Worm (Caenorhabditis elegans) whole organism, L4 larva: ENCODE measurements around the gene cal-5.

ENCODE experiments used
- D1046.2 ChIP-seq: fragments of 200-800 bp; sonication (Bioruptor generic); IDR thresholded peaks from 2 replicates; pipeline ENCODE4 v1.3.6; 2022; ENCODE audit warnings: missing genetic modification characterization, missing compliant biosample characterization
- F10B5.3 ChIP-seq: sonication (generic microtip); optimal IDR thresholded peaks from 2 replicates; lab custom pipeline; 2016; ENCODE audit warnings: mild to moderate bottlenecking, missing genetic modification characterization, missing compliant biosample characterization
- F37D6.2 ChIP-seq: sonication (generic microtip); optimal IDR thresholded peaks from 2 replicates; lab custom pipeline; 2016; ENCODE audit warnings: mild to moderate bottlenecking, missing genetic modification characterization, missing compliant biosample characterization
- F44E2.7 ChIP-seq: fragments of 200-800 bp; sonication (Bioruptor generic); IDR thresholded peaks from 2 replicates; pipeline ENCODE4 v2.1.2; 2022; ENCODE audit warnings: missing genetic modification characterization, missing compliant biosample characterization
- Y5F2A.4 ChIP-seq: fragments of 200-800 bp; sonication (Bioruptor generic); optimal IDR thresholded peaks from 2 replicates; lab custom pipeline; 2018; ENCODE audit warnings: mild to moderate bottlenecking, missing genetic modification characterization, missing compliant biosample characterization
- ZK546.5 ChIP-seq, 2 experiments: sonication (generic microtip); optimal IDR thresholded peaks; 2 replicates each; lab custom pipeline; 2017; ENCODE audit warnings: missing biosample characterization in 2 of 2, missing genetic modification characterization in 2 of 2
- arid-1 ChIP-seq: fragments of 200-800 bp; sonication (Bioruptor generic); conservative IDR thresholded peaks from 2 replicates; pipeline ENCODE4 v1.3.6; 2022; ENCODE audit warnings: missing genetic modification reagents, missing genetic modification characterization, missing compliant biosample characterization
- ceh-20 ChIP-seq: fragments of 200-800 bp; sonication (Bioruptor generic); IDR thresholded peaks from 2 replicates; pipeline ENCODE4 v1.3.6; 2022; ENCODE audit warnings: missing genetic modification reagents, missing genetic modification characterization, missing compliant biosample characterization
- ceh-44 ChIP-seq: fragments of 200-800 bp; sonication (Bioruptor generic); IDR thresholded peaks from 2 replicates; pipeline ENCODE4 v1.3.6; 2022; ENCODE audit warnings: missing genetic modification reagents, missing genetic modification characterization, missing compliant biosample characterization
- ceh-82 ChIP-seq: sonication (generic microtip); optimal IDR thresholded peaks from 2 replicates; lab custom pipeline; 2017; ENCODE audit warnings: missing biosample characterization, missing genetic modification characterization
- ces-1 ChIP-seq: fragments of 150-350 bp; sonication (generic microtip); optimal IDR thresholded peaks from 4 replicates; lab custom pipeline; 2014; ENCODE audit warnings: missing biosample characterization, missing genetic modification reagents, missing genetic modification characterization
- cey-2 ChIP-seq: sonication (generic microtip); optimal IDR thresholded peaks from 3 replicates; lab custom pipeline; 2017; ENCODE audit warnings: missing genetic modification characterization, mild to moderate bottlenecking, missing compliant biosample characterization, antibody characterized with exemption, borderline replicate concordance; ENCODE audit not compliant: insufficient read depth
- ctbp-1 ChIP-seq: fragments of 200-800 bp; sonication (Bioruptor generic); IDR thresholded peaks from 2 replicates; pipeline ENCODE4 v1.3.6; 2022; ENCODE audit warnings: missing genetic modification reagents, missing genetic modification characterization, missing compliant biosample characterization
- daf-12 ChIP-seq: fragments of 150-350 bp; optimal IDR thresholded peaks from 2 replicates; lab custom pipeline; 2014; ENCODE audit warnings: missing biosample characterization, missing genetic modification reagents, missing genetic modification characterization
- daf-8 ChIP-seq: fragments of 200-800 bp; sonication (Bioruptor generic); IDR thresholded peaks from 2 replicates; pipeline ENCODE4 v1.3.6; 2022; ENCODE audit warnings: missing genetic modification characterization, missing compliant biosample characterization
- dmd-6 ChIP-seq: fragments of 200-800 bp; sonication (Bioruptor generic); IDR thresholded peaks from 2 replicates; pipeline ENCODE4 v1.3.6; 2022; ENCODE audit warnings: missing genetic modification reagents, missing genetic modification characterization, missing compliant biosample characterization
- dmd-8 ChIP-seq: fragments of 200-800 bp; sonication (Bioruptor generic); IDR thresholded peaks from 2 replicates; pipeline ENCODE4 v1.3.6; 2022; ENCODE audit warnings: missing genetic modification characterization, missing compliant biosample characterization
- dmd-9 ChIP-seq: fragments of 200-800 bp; sonication (Bioruptor generic); IDR thresholded peaks from 2 replicates; pipeline ENCODE4 v1.3.6; 2022; ENCODE audit warnings: missing genetic modification reagents, missing genetic modification characterization, missing compliant biosample characterization
- duxl-1 ChIP-seq: sonication (generic microtip); optimal IDR thresholded peaks from 2 replicates; lab custom pipeline; 2016; ENCODE audit warnings: mild to moderate bottlenecking, missing genetic modification characterization, moderate library complexity, missing compliant biosample characterization; ENCODE audit not compliant: poor library complexity
- dve-1 ChIP-seq: sonication (generic microtip); optimal IDR thresholded peaks from 2 replicates; lab custom pipeline; 2017; ENCODE audit warnings: antibody characterized with exemption, mild to moderate bottlenecking, missing genetic modification characterization, missing compliant biosample characterization; ENCODE audit not compliant: insufficient read depth
- fkh-10 ChIP-seq: fragments of 150-350 bp; optimal IDR thresholded peaks from 2 replicates; lab custom pipeline; 2014; ENCODE audit warnings: missing biosample characterization, missing genetic modification reagents, missing genetic modification characterization
- fos-1 ChIP-seq: fragments of 150-350 bp; optimal IDR thresholded peaks from 2 replicates; lab custom pipeline; 2014; ENCODE audit warnings: missing biosample characterization, missing genetic modification characterization
- gei-8 ChIP-seq: fragments of 200-800 bp; sonication (Bioruptor generic); optimal IDR thresholded peaks from 2 replicates; lab custom pipeline; 2018; ENCODE audit warnings: mild to moderate bottlenecking, missing genetic modification characterization, missing compliant biosample characterization
- hif-1 ChIP-seq, 2 experiments: sonication (generic microtip); optimal IDR thresholded peaks; 2 replicates each; lab custom pipeline; 2016 to 2017; ENCODE audit warnings: missing compliant biosample characterization in 2 of 2, missing genetic modification characterization in 2 of 2, missing genetic modification reagents in 2 of 2, missing genotype in 2 of 2, mild to moderate bottlenecking in 1 of 2
- jun-1 ChIP-seq: fragments of 150-350 bp; optimal IDR thresholded peaks from 2 replicates; lab custom pipeline; 2014; ENCODE audit warnings: missing biosample characterization, missing genetic modification reagents, missing genetic modification characterization
- lin-1 ChIP-seq: fragments of 200-800 bp; sonication (Bioruptor generic); IDR thresholded peaks from 2 replicates; pipeline ENCODE4 v1.3.6; 2022; ENCODE audit warnings: missing genetic modification reagents, missing genetic modification characterization, missing compliant biosample characterization
- lin-38 ChIP-seq: fragments of 200-800 bp; sonication (Bioruptor generic); IDR thresholded peaks from 2 replicates; pipeline ENCODE4 v1.3.6; 2022; ENCODE audit warnings: missing genetic modification reagents, missing genetic modification characterization, missing compliant biosample characterization
- lin-39 ChIP-seq: fragments of 150-350 bp; optimal IDR thresholded peaks from 2 replicates; lab custom pipeline; 2014; ENCODE audit warnings: missing biosample characterization, missing genetic modification reagents, missing genetic modification characterization
- lsy-2 ChIP-seq, 2 experiments: fragments of 150-350 bp in 1 of 2; sonication (generic microtip) in 1 of 2; optimal IDR thresholded peaks; 2 replicates each; lab custom pipeline; 2014 to 2017; ENCODE audit warnings: missing biosample characterization in 2 of 2, missing genetic modification characterization in 2 of 2
- mdl-1 ChIP-seq, 2 experiments: fragments of 150-350 bp in 1 of 2; sonication (generic microtip) in 1 of 2; optimal IDR thresholded peaks; 2 replicates each; lab custom pipeline; 2014 to 2017; ENCODE audit warnings: missing biosample characterization in 2 of 2, missing genetic modification characterization in 2 of 2
- mdt-29 ChIP-seq: fragments of 200-800 bp; sonication (Bioruptor generic); IDR thresholded peaks from 2 replicates; pipeline ENCODE4 v1.3.6; 2022; ENCODE audit warnings: missing genetic modification reagents, missing genetic modification characterization, missing compliant biosample characterization
- mxl-2 ChIP-seq: fragments of 200-800 bp; sonication (Bioruptor generic); conservative IDR thresholded peaks from 2 replicates; pipeline ENCODE4 v1.3.6; 2022; ENCODE audit warnings: missing genetic modification reagents, missing genetic modification characterization, missing compliant biosample characterization
- mxl-3 ChIP-seq: fragments of 200-800 bp; sonication (Bioruptor generic); optimal IDR thresholded peaks from 2 replicates; lab custom pipeline; 2018; ENCODE audit warnings: mild to moderate bottlenecking, missing genetic modification characterization, missing compliant biosample characterization
- nhr-102 ChIP-seq: sonication (generic microtip); optimal IDR thresholded peaks from 2 replicates; lab custom pipeline; 2016; ENCODE audit warnings: mild to moderate bottlenecking, missing genetic modification characterization, moderate library complexity, missing compliant biosample characterization
- nhr-237 ChIP-seq: sonication (generic microtip); optimal IDR thresholded peaks from 2 replicates; lab custom pipeline; 2017; ENCODE audit warnings: missing biosample characterization, missing genetic modification characterization
- nhr-28 ChIP-seq: fragments of 150-350 bp; optimal IDR thresholded peaks from 2 replicates; lab custom pipeline; 2014; ENCODE audit warnings: missing biosample characterization, missing genetic modification characterization
- nhr-41 ChIP-seq: fragments of 200-800 bp; sonication (Bioruptor generic); IDR thresholded peaks from 2 replicates; pipeline ENCODE4 v1.3.6; 2022; ENCODE audit warnings: missing genetic modification reagents, missing genetic modification characterization, missing compliant biosample characterization
- nhr-42 ChIP-seq: fragments of 200-800 bp; sonication (Bioruptor generic); IDR thresholded peaks from 2 replicates; pipeline ENCODE4 v1.3.6; 2022; ENCODE audit warnings: missing genetic modification characterization, missing compliant biosample characterization
- nhr-6 ChIP-seq: fragments of 150-350 bp; optimal IDR thresholded peaks from 2 replicates; lab custom pipeline; 2014; ENCODE audit warnings: missing biosample characterization, missing genetic modification characterization
- pqm-1 ChIP-seq: sonication (generic microtip); optimal IDR thresholded peaks from 2 replicates; lab custom pipeline; 2017; ENCODE audit warnings: missing biosample characterization, missing genetic modification characterization
- rbr-2 ChIP-seq: sonication (generic microtip); optimal IDR thresholded peaks from 2 replicates; lab custom pipeline; 2016; ENCODE audit warnings: missing genotype, missing genetic modification characterization, missing compliant biosample characterization
- saeg-2 ChIP-seq: fragments of 200-800 bp; sonication (Bioruptor generic); IDR thresholded peaks from 2 replicates; pipeline ENCODE4 v1.3.6; 2022; ENCODE audit warnings: missing genetic modification reagents, missing genetic modification characterization, missing compliant biosample characterization
- sdz-12 ChIP-seq: fragments of 200-800 bp; sonication (Bioruptor generic); optimal IDR thresholded peaks from 2 replicates; lab custom pipeline; 2018; ENCODE audit warnings: mild to moderate bottlenecking, missing genetic modification characterization, missing compliant biosample characterization
- skn-1 ChIP-seq: fragments of 150-350 bp; optimal IDR thresholded peaks from 2 replicates; lab custom pipeline; 2014; ENCODE audit warnings: missing biosample characterization, missing genetic modification characterization
- snpc-4 ChIP-seq: fragments of 150-350 bp; optimal IDR thresholded peaks from 2 replicates; lab custom pipeline; 2014; ENCODE audit warnings: missing biosample characterization, missing genetic modification characterization
- tag-97 ChIP-seq: fragments of 200-800 bp; sonication (Bioruptor generic); IDR thresholded peaks from 2 replicates; pipeline ENCODE4 v1.3.6; 2022; ENCODE audit warnings: missing genetic modification characterization, missing compliant biosample characterization
- unc-62 ChIP-seq, 3 experiments: fragments of 150-350 bp in 1 of 3; sonication (generic microtip); optimal IDR thresholded peaks in 2 of 3; peaks in 1 of 3; 1 replicate in 1 of 3; 2 replicates in 2 of 3; lab custom pipeline; 2014 to 2017; ENCODE audit warnings: missing biosample characterization in 3 of 3, missing genetic modification characterization in 3 of 3, missing genetic modification reagents in 3 of 3, missing genotype in 1 of 3
- zfp-2 ChIP-seq: sonication (generic microtip); optimal IDR thresholded peaks from 2 replicates; lab custom pipeline; 2016; ENCODE audit warnings: mild to moderate bottlenecking, missing genetic modification characterization, missing compliant biosample characterization
- zip-11 ChIP-seq: fragments of 200-800 bp; sonication (Bioruptor generic); IDR thresholded peaks from 2 replicates; pipeline ENCODE4 v1.3.6; 2022; ENCODE audit warnings: missing genetic modification characterization, missing compliant biosample characterization

cal-5 gene

ce11 chrX:5122791-5123414, 45.1 kb upstream of the cal-5 start (continued):
- peak; percentile 17 for TF ChIP-seq rbr-2 (tag; lab: Kevin White, UChicago)
- TF ChIP-seq lin-1 = no peak
- no peak for TF ChIP-seq dmd-9 (GFP tag; lab: Robert Waterston, UW)
- no peak for TF ChIP-seq zfp-2

- no peak for TF ChIP-seq duxl-1 (tag; lab: Kevin White, UChicago)
- no peak for TF ChIP-seq F10B5.3
- no peak for TF ChIP-seq sdz-12 (GFP tag; lab: Kevin White, UChicago)
- peak; percentile 59 for TF ChIP-seq dve-1
- no peak for TF ChIP-seq nhr-6 (tag; lab: Kevin White, UChicago)
- TF ChIP-seq lin-38 (GFP tag; lab: Robert Waterston, UW) = no peak
- TF ChIP-seq dmd-6 (GFP tag; lab: Robert Waterston, UW) = peak; percentile 80
- no peak for TF ChIP-seq lin-39 (tag; lab: Kevin White, UChicago)
- no peak for TF ChIP-seq cey-2
- no peak for TF ChIP-seq fos-1 (tag; lab: Kevin White, UChicago)
- TF ChIP-seq dmd-8 (GFP tag; lab: Robert Waterston, UW) = no peak
- no peak for TF ChIP-seq mxl-2
- TF ChIP-seq F44E2.7 (GFP tag; lab: Robert Waterston, UW) = no peak
- no peak for TF ChIP-seq arid-1
- TF ChIP-seq nhr-28 = peak; percentile 49
- TF ChIP-seq daf-12 = no peak
- TF ChIP-seq hif-1 (tag; optimal IDR thresholded peaks at IDR 0.05; lab: Kevin White, UChicago) = no peak
- TF ChIP-seq nhr-237 (tag; lab: Kevin White, UChicago) = no peak
- no peak for TF ChIP-seq snpc-4
- no peak for TF ChIP-seq ces-1
- no peak for TF ChIP-seq tag-97 (GFP tag; lab: Robert Waterston, UW)
- TF ChIP-seq ZK546.5 (tag; optimal IDR thresholded peaks at IDR 0.05; lab: Kevin White, UChicago) = no peak
- no peak for TF ChIP-seq skn-1
- peak in 1 of 2 experiments; percentile 45 for TF ChIP-seq mdl-1 (tag; optimal IDR thresholded peaks at IDR 0.05; lab: Kevin White, UChicago)
- TF ChIP-seq ctbp-1 (GFP tag; lab: Robert Waterston, UW) = no peak
- TF ChIP-seq lsy-2 (tag; optimal IDR thresholded peaks at IDR 0.05; lab: Kevin White, UChicago) = no peak
- TF ChIP-seq zip-11 = no peak
- TF ChIP-seq ceh-82 (tag; lab: Kevin White, UChicago) = no peak
- TF ChIP-seq ceh-20 (GFP tag; lab: Robert Waterston, UW) = peak; percentile 53; the same call in 1 of the 2 replicates
- no peak for TF ChIP-seq Y5F2A.4 (GFP tag; lab: Kevin White, UChicago)
- no peak for TF ChIP-seq daf-8
- TF ChIP-seq mxl-3 (GFP tag; lab: Kevin White, UChicago) = peak; percentile 22
- TF ChIP-seq ceh-44 = no peak
- TF ChIP-seq F37D6.2 (tag; lab: Kevin White, UChicago) = no peak
- TF ChIP-seq D1046.2 = no peak
- TF ChIP-seq nhr-42 (GFP tag; lab: Robert Waterston, UW) = no peak
- TF ChIP-seq unc-62 (GFP tag; optimal IDR thresholded peaks at IDR 0.05 in 1 of 2; lab: Kevin White, UChicago) = no peak
- TF ChIP-seq unc-62 (tag; optimal IDR thresholded peaks at IDR 0.05; lab: Kevin White, UChicago) = no peak
- TF ChIP-seq saeg-2 (GFP tag; lab: Robert Waterston, UW) = no peak
- TF ChIP-seq mdt-29 (GFP tag; lab: Robert Waterston, UW) = peak; percentile 84
- TF ChIP-seq nhr-102 = no peak
- no peak for TF ChIP-seq nhr-41 (GFP tag; lab: Robert Waterston, UW)
- TF ChIP-seq pqm-1 = no peak
- TF ChIP-seq fkh-10 = no peak
- TF ChIP-seq dmd-9 (GFP tag; lab: Robert Waterston, UW) = no peak
- TF ChIP-seq jun-1 = no peak
- no peak for TF ChIP-seq gei-8 (GFP tag; lab: Kevin White, UChicago)
Observed at ce11 chrX:5122369-5122768, 44.6 kb upstream of the cal-5 start.
